Worm (Caenorhabditis elegans) whole organism, midembryonic: ENCODE data around the gene C16D9.9.

Source experiments
- T22C8.4 ChIP-seq: fragments of 200-800 bp; sonication (Bioruptor generic); IDR thresholded peaks from 2 replicates; pipeline ENCODE4 v1.3.6; 2022; ENCODE audit warnings: missing genetic modification characterization, missing compliant biosample characterization
- cog-1 ChIP-seq: sonication (generic microtip); optimal IDR thresholded peaks from 2 replicates; lab custom pipeline; 2016; ENCODE audit warnings: missing genetic modification characterization, missing compliant biosample characterization
- flt-1 ChIP-seq: fragments of 200-800 bp; sonication (Bioruptor generic); IDR thresholded peaks from 2 replicates; pipeline ENCODE4 v1.3.6; 2022; ENCODE audit warnings: missing genetic modification characterization, missing compliant biosample characterization
- klf-2 ChIP-seq: fragments of 200-800 bp; sonication (Bioruptor generic); conservative IDR thresholded peaks from 2 replicates; pipeline ENCODE4 v1.3.6; 2022; ENCODE audit warnings: missing genetic modification reagents, missing genetic modification characterization, missing compliant biosample characterization
- med-1 ChIP-seq: sonication (generic microtip); optimal IDR thresholded peaks from 2 replicates; lab custom pipeline; 2017; ENCODE audit warnings: missing genetic modification characterization, mild to moderate bottlenecking, missing compliant biosample characterization, antibody characterized with exemption, missing genetic modification reagents; ENCODE audit not compliant: insufficient read depth
- ref-1 ChIP-seq: fragments of 200-800 bp; sonication (Bioruptor generic); conservative IDR thresholded peaks from 2 replicates; pipeline ENCODE4 v1.3.6; 2022; ENCODE audit warnings: missing genetic modification reagents, missing genetic modification characterization, missing compliant biosample characterization
- tab-1 ChIP-seq: fragments of 200-800 bp; sonication (Bioruptor generic); IDR thresholded peaks from 2 replicates; pipeline ENCODE4 v1.3.6; 2022; ENCODE audit warnings: missing genetic modification characterization, missing compliant biosample characterization
- ztf-23 ChIP-seq: fragments of 200-800 bp; sonication (Bioruptor generic); IDR thresholded peaks from 2 replicates; pipeline ENCODE4 v1.3.6; 2022; ENCODE audit warnings: missing genetic modification reagents, missing genetic modification characterization, missing compliant biosample characterization
- ztf-29 ChIP-seq: fragments of 200-800 bp; sonication (Bioruptor generic); IDR thresholded peaks from 2 replicates; pipeline ENCODE4 v1.3.6; 2022; ENCODE audit warnings: missing genetic modification reagents, missing genetic modification characterization, missing compliant biosample characterization

The C16D9.9 gene

ce11 chrV:8250208-8250607 is 13.8 kb upstream of the C16D9.9 start, which contains the start of gene C16D9.6:
Gene C16D9.6 (minus strand): TSS chrV:8250308.
- TF ChIP-seq tab-1 (no peak), ztf-29 (no peak), klf-2 (GFP tag; lab: Robert Waterston, UW) (no peak), cog-1 (tag; lab: Kevin White, UChicago) (no peak), T22C8.4 (GFP tag; lab: Robert Waterston, UW) (no peak), ref-1 (GFP tag; lab: Robert Waterston, UW) (no peak), flt-1 (no peak), ztf-23 (GFP tag; lab: Robert Waterston, UW) (no peak), med-1 (GFP tag; lab: Kevin White, UChicago) (no peak)

ce11 chrV:8251075-8251474 is 13.0 kb upstream of the C16D9.9 start:
- TF ChIP-seq T22C8.4 (GFP tag; lab: Robert Waterston, UW), result no peak
- TF ChIP-seq ref-1 (GFP tag; lab: Robert Waterston, UW), result no peak
- no peak for TF ChIP-seq flt-1
- no peak for TF ChIP-seq med-1 (GFP tag; lab: Kevin White, UChicago)
- no peak for TF ChIP-seq tab-1
- TF ChIP-seq ztf-23 (GFP tag; lab: Robert Waterston, UW), result no peak
- TF ChIP-seq klf-2 (GFP tag; lab: Robert Waterston, UW), result no peak
- TF ChIP-seq cog-1 (tag; lab: Kevin White, UChicago), result no peak
- TF ChIP-seq ztf-29, result no peak

- TF ChIP-seq klf-2 (GFP tag; lab: Robert Waterston, UW) (no peak), flt-1 (no peak), tab-1 (no peak), ref-1 (GFP tag; lab: Robert Waterston, UW) (no peak), med-1 (GFP tag; lab: Kevin White, UChicago) (no peak), cog-1 (tag; lab: Kevin White, UChicago) (no peak), T22C8.4 (GFP tag; lab: Robert Waterston, UW) (no peak), ztf-29 (no peak), ztf-23 (GFP tag; lab: Robert Waterston, UW) (no peak)
These were observed 11.5 kb upstream of the C16D9.9 start for ce11 chrV:8252532-8252931.

ce11 chrV:8253946-8254345 is 10.1 kb upstream of the C16D9.9 start:
- no peak for TF ChIP-seq klf-2 (GFP tag; lab: Robert Waterston, UW)
- no peak for TF ChIP-seq ztf-29
- TF ChIP-seq ztf-23 (GFP tag; lab: Robert Waterston, UW), result no peak
- TF ChIP-seq flt-1, result no peak
- no peak for TF ChIP-seq med-1 (GFP tag; lab: Kevin White, UChicago)
- TF ChIP-seq T22C8.4 (GFP tag; lab: Robert Waterston, UW), result no peak
- TF ChIP-seq ref-1 (GFP tag; lab: Robert Waterston, UW), result no peak
- no peak for TF ChIP-seq tab-1
- TF ChIP-seq cog-1 (tag; lab: Kevin White, UChicago), result no peak

- TF ChIP-seq klf-2 (GFP tag; lab: Robert Waterston, UW), result no peak
- TF ChIP-seq ztf-23 (GFP tag; lab: Robert Waterston, UW), result no peak
- no peak for TF ChIP-seq ref-1 (GFP tag; lab: Robert Waterston, UW)
- no peak for TF ChIP-seq flt-1
- TF ChIP-seq T22C8.4 (GFP tag; lab: Robert Waterston, UW), result no peak
- TF ChIP-seq cog-1 (tag; lab: Kevin White, UChicago), result no peak
These were observed 9.1 kb upstream of the C16D9.9 start for ce11 chrV:8254973-8255372.

ce11 chrV:8259016-8259415 is 5.0 kb upstream of the C16D9.9 start, which contains the start of gene C16D9.1:
Gene C16D9.1 (plus strand): TSS chrV:8259316.
- TF ChIP-seq med-1 (GFP tag; lab: Kevin White, UChicago) (no peak), flt-1 (no peak), ztf-29 (no peak), klf-2 (GFP tag; lab: Robert Waterston, UW) (no peak), ztf-23 (GFP tag; lab: Robert Waterston, UW) (no peak), cog-1 (tag; lab: Kevin White, UChicago) (no peak), tab-1 (no peak)

ce11 chrV:8262212-8262611 is 1.8 kb upstream of the C16D9.9 start:
- TF ChIP-seq cog-1 (tag; lab: Kevin White, UChicago) (no peak), klf-2 (GFP tag; lab: Robert Waterston, UW) (no peak), ref-1 (GFP tag; lab: Robert Waterston, UW) (no peak), ztf-29 (no peak), T22C8.4 (GFP tag; lab: Robert Waterston, UW) (no peak), tab-1 (no peak), flt-1 (no peak), ztf-23 (GFP tag; lab: Robert Waterston, UW) (no peak), med-1 (GFP tag; lab: Kevin White, UChicago) (no peak)

ce11 chrV:8263466-8263865 is 575 bp upstream of the C16D9.9 start, which contains the start of gene C16D9.8:
Gene C16D9.8 (minus strand): TSS chrV:8263566.
- TF ChIP-seq ztf-29 (no peak), ref-1 (GFP tag; lab: Robert Waterston, UW) (no peak), klf-2 (GFP tag; lab: Robert Waterston, UW) (no peak), med-1 (GFP tag; lab: Kevin White, UChicago) (no peak), tab-1 (no peak), flt-1 (no peak), T22C8.4 (GFP tag; lab: Robert Waterston, UW) (no peak), ztf-23 (GFP tag; lab: Robert Waterston, UW) (no peak), cog-1 (tag; lab: Kevin White, UChicago) (no peak)

ce11 chrV:8266232-8266631 is 2.2 kb downstream of the C16D9.9 start, which contains the start of gene F21F8.5:
Gene F21F8.5 (minus strand): TSS chrV:8266332.
- TF ChIP-seq T22C8.4 (GFP tag; lab: Robert Waterston, UW) (no peak), flt-1 (no peak), klf-2 (GFP tag; lab: Robert Waterston, UW) (no peak), med-1 (GFP tag; lab: Kevin White, UChicago) (no peak), ref-1 (GFP tag; lab: Robert Waterston, UW) (no peak), cog-1 (tag; lab: Kevin White, UChicago) (no peak), ztf-23 (GFP tag; lab: Robert Waterston, UW) (no peak), ztf-29 (no peak), tab-1 (no peak)
